Worm (Caenorhabditis elegans): Measurements from ENCODE around the gene mep-1.

Gene mep-1

DNA sequence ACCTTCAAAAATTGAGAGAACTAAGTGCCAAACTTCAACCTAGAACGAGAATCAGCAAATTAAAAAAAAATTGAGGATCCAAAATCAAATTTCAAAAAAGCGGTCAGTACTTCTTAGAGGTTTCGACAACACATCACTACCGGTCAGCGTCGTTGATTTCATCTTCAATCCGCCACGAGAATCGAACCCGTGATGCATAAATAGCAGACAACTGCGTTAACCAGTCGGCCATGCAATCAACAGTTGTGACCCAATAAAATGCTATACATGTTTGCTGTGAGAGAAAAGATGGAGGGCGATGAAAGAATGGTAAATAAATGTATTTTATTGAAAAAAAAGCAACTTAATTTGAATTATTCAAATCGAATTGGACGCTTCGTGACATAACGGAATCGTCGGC, 25.3 kb downstream of the mep-1 start:
- peak; percentile 12 for TF ChIP-seq vab-15 (tag; optimal IDR thresholded peaks at IDR 0.05)
- peak; percentile 61 to 74 for TF ChIP-seq efl-1 (optimal IDR thresholded peaks at IDR 0.05)
- TF ChIP-seq efl-1 (GFP tag; optimal IDR thresholded peaks at IDR 0.05 in 1 of 2), result peak; percentile 60 to 97
- no peak for TF ChIP-seq egl-27 (tag; optimal IDR thresholded peaks at IDR 0.05)
- peak; percentile 72 for TF ChIP-seq tbx-2 (tag; optimal IDR thresholded peaks at IDR 0.05)
- peak; percentile 28 for TF ChIP-seq F16B12.6 (tag; optimal IDR thresholded peaks at IDR 0.05)
- TF ChIP-seq elt-3 (tag; optimal IDR thresholded peaks at IDR 0.05), result peak in 5 of 6 experiments; percentile 17 to 84 (median 58)
- TF ChIP-seq unc-130 (tag; optimal IDR thresholded peaks at IDR 0.05), result peak; percentile 86
- peak; percentile 26 for TF ChIP-seq ama-1 (optimal IDR thresholded peaks at IDR 0.05)
- TF ChIP-seq nhr-237 (tag; optimal IDR thresholded peaks at IDR 0.05), result peak; percentile 79
- TF ChIP-seq sptf-1 (tag; optimal IDR thresholded peaks at IDR 0.05), result no peak
- TF ChIP-seq lsy-2 (tag; optimal IDR thresholded peaks at IDR 0.05), result peak; percentile 65 to 87
- TF ChIP-seq aly-2 (tag; optimal IDR thresholded peaks at IDR 0.05), result peak; percentile 88
- peak; percentile 66 for TF ChIP-seq irx-1 (tag; optimal IDR thresholded peaks at IDR 0.05)
- TF ChIP-seq swsn-7 (tag; optimal IDR thresholded peaks at IDR 0.05), result peak; percentile 80
- TF ChIP-seq ces-1 (GFP tag; optimal IDR thresholded peaks at IDR 0.05), result no peak
- TF ChIP-seq nhr-77 (tag; optimal IDR thresholded peaks at IDR 0.05), result peak; percentile 78
- peak; percentile 86 for TF ChIP-seq C16A3.4 (tag; optimal IDR thresholded peaks at IDR 0.05)
- TF ChIP-seq pax-3 (tag; optimal IDR thresholded peaks at IDR 0.05), result peak; percentile 20
- TF ChIP-seq isw-1 (GFP tag; IDR thresholded peaks at IDR 0.05), result 0 out of 2 replicates have a peak, but pooled peaks have one; percentile 18
- no peak for TF ChIP-seq pag-3 (tag; optimal IDR thresholded peaks at IDR 0.05; ENCODE audit: borderline replicate concordance, insufficient read depth)
- peak; percentile 77 for TF ChIP-seq jun-1 (tag; optimal IDR thresholded peaks at IDR 0.05)
- peak; percentile 75 for TF ChIP-seq nhr-85 (tag)
- peak in 1 of 2 experiments; percentile 89 for TF ChIP-seq mdl-1 (tag; optimal IDR thresholded peaks at IDR 0.05)
- TF ChIP-seq fkh-8 (tag; optimal IDR thresholded peaks at IDR 0.05), result peak; percentile 37
- TF ChIP-seq elt-2 (tag; optimal IDR thresholded peaks at IDR 0.05), result peak; percentile 40
- peak; percentile 95 for TF ChIP-seq mep-1 (tag; optimal IDR thresholded peaks at IDR 0.05)
- peak; percentile 77 for TF ChIP-seq nhr-20 (tag; optimal IDR thresholded peaks at IDR 0.05)
- peak; percentile 71 to 88 for TF ChIP-seq lin-35 (GFP tag; optimal IDR thresholded peaks at IDR 0.05)
- TF ChIP-seq snu-23 (GFP tag; optimal IDR thresholded peaks at IDR 0.05), result peak; percentile 92
- no peak for TF ChIP-seq grh-1 (GFP tag; IDR thresholded peaks at IDR 0.05)
- TF ChIP-seq ztf-11 (tag; optimal IDR thresholded peaks at IDR 0.05), result peak in 1 of 2 experiments; percentile 57
- peak; percentile 85 for TF ChIP-seq nhr-71 (tag; optimal IDR thresholded peaks at IDR 0.05)
- TF ChIP-seq unc-86 (tag; optimal IDR thresholded peaks at IDR 0.05), result peak; percentile 17
- TF ChIP-seq nhr-19 (GFP tag; conservative IDR thresholded peaks at IDR 0.05), result peak; percentile 73
- peak; percentile 72 for TF ChIP-seq lir-3 (tag; optimal IDR thresholded peaks at IDR 0.05; ENCODE audit: poor library complexity)
- TF ChIP-seq lin-13 (GFP tag; optimal IDR thresholded peaks at IDR 0.05), result peak; percentile 55
- TF ChIP-seq nhr-90 (tag; optimal IDR thresholded peaks at IDR 0.05; ENCODE audit: poor library complexity), result peak; percentile 86
- TF ChIP-seq dsc-1 (tag; optimal IDR thresholded peaks at IDR 0.05), result peak; percentile 68
- TF ChIP-seq nhr-76 (tag; optimal IDR thresholded peaks at IDR 0.05), result no peak
- TF ChIP-seq C04F5.9 (tag; optimal IDR thresholded peaks at IDR 0.05), result peak; percentile 89
- no peak for TF ChIP-seq efl-3 (GFP tag; optimal IDR thresholded peaks at IDR 0.05)
- TF ChIP-seq hlh-4 (tag; optimal IDR thresholded peaks at IDR 0.05), result no peak
- TF ChIP-seq lin-15B (tag; optimal IDR thresholded peaks at IDR 0.05), result peak; percentile 20
- TF ChIP-seq nhr-12 (tag; optimal IDR thresholded peaks at IDR 0.05), result no peak
- TF ChIP-seq skn-1 (tag; optimal IDR thresholded peaks at IDR 0.05), result peak; percentile 43
- no peak for TF ChIP-seq ceh-90 (tag; optimal IDR thresholded peaks at IDR 0.05)
- TF ChIP-seq C34B4.2 (tag; optimal IDR thresholded peaks at IDR 0.05), result no peak
- TF ChIP-seq nhr-47 (tag; optimal IDR thresholded peaks at IDR 0.05), result peak; percentile 78
- TF ChIP-seq lin-39 (tag; optimal IDR thresholded peaks at IDR 0.05), result peak; percentile 28
- TF ChIP-seq blmp-1 (tag; optimal IDR thresholded peaks at IDR 0.05), result peak; percentile 52
- peak; percentile 73 for TF ChIP-seq fos-1 (tag; optimal IDR thresholded peaks at IDR 0.05)
- TF ChIP-seq alr-1 (tag; optimal IDR thresholded peaks at IDR 0.05; ENCODE audit: borderline replicate concordance), result no peak

Measured in whole organism, L1 larva.